Fruit fly (Drosophila melanogaster) whole organism: ENCODE measurements around the gene CG1958.

ENCODE experiments used
- CG8478 ChIP-seq: fragments of >200 bp; optimal IDR thresholded peaks from 2 replicates; lab custom pipeline; 2018; ENCODE audit warnings: inconsistent platforms
- Dll ChIP-seq: fragments of >200 bp; optimal IDR thresholded peaks from 2 replicates; lab custom pipeline; 2017
- EcR ChIP-seq, 2 experiments: fragments of >200 bp; optimal IDR thresholded peaks; 2 replicates each; lab custom pipeline; 2017; ENCODE audit warnings: missing biosample characterization in 2 of 2, missing genetic modification characterization in 2 of 2, missing genetic modification reagents in 2 of 2
- pan ChIP-seq: fragments of >200 bp; optimal IDR thresholded peaks from 2 replicates; lab custom pipeline; 2017
- psq ChIP-seq: fragments of >200 bp; optimal IDR thresholded peaks from 2 replicates; lab custom pipeline; 2017
- usp ChIP-seq: fragments of >200 bp; optimal IDR thresholded peaks from 2 replicates; lab custom pipeline; 2017; ENCODE audit warnings: missing biosample characterization, missing genetic modification characterization, mixed read lengths

CG1958 gene

dm6 chrX:7306538-7307477 is 40.1 kb downstream of the CG1958 start:
- peak; percentile 92 for TF ChIP-seq Dll (lab: Kevin White, UChicago)
- no peak for TF ChIP-seq psq (lab: Kevin White, UChicago)

- TF ChIP-seq CG8478 (lab: Kevin White, UChicago) (no peak), psq (lab: Kevin White, UChicago) (no peak), usp (GFP tag; lab: Kevin White, UChicago) (no peak), EcR (GFP tag; optimal IDR thresholded peaks at IDR 0.05; lab: Kevin White, UChicago) (no peak), pan (lab: Kevin White, UChicago) (no peak), Dll (lab: Kevin White, UChicago) (peak; percentile 97)
These were observed 40.9 kb downstream of the CG1958 start, which contains the start of gene brk for dm6 chrX:7307478-7308200. TSS of gene brk (plus strand) at chrX:7307939.

- TF ChIP-seq psq (lab: Kevin White, UChicago): no peak
- no peak for TF ChIP-seq EcR (GFP tag; optimal IDR thresholded peaks at IDR 0.05; lab: Kevin White, UChicago)
- TF ChIP-seq CG8478 (lab: Kevin White, UChicago): no peak
- TF ChIP-seq usp (GFP tag; lab: Kevin White, UChicago): no peak
- no peak for TF ChIP-seq Dll (lab: Kevin White, UChicago)
- no peak for TF ChIP-seq pan (lab: Kevin White, UChicago)
These were observed 42.1 kb downstream of the CG1958 start for dm6 chrX:7308794-7309193.

- TF ChIP-seq psq (lab: Kevin White, UChicago) (no peak), usp (GFP tag; lab: Kevin White, UChicago) (no peak), pan (lab: Kevin White, UChicago) (no peak), EcR (GFP tag; optimal IDR thresholded peaks at IDR 0.05; lab: Kevin White, UChicago) (no peak), Dll (lab: Kevin White, UChicago) (no peak), CG8478 (lab: Kevin White, UChicago) (no peak)
These were observed 45.7 kb downstream of the CG1958 start for dm6 chrX:7312406-7312805.

- TF ChIP-seq Dll (lab: Kevin White, UChicago) (no peak), EcR (GFP tag; optimal IDR thresholded peaks at IDR 0.05; lab: Kevin White, UChicago) (no peak), CG8478 (lab: Kevin White, UChicago) (no peak), pan (lab: Kevin White, UChicago) (no peak), usp (GFP tag; lab: Kevin White, UChicago) (no peak), psq (lab: Kevin White, UChicago) (no peak)
These were observed 49.4 kb downstream of the CG1958 start for dm6 chrX:7315925-7316650.
